Worm (Caenorhabditis elegans) whole organism, dauer: ENCODE results near the gene F10G2.10.
"Not testable (repeated sequence)": the region's sequence is repeated elsewhere in the genome, so short reads cannot be mapped to it uniquely, and the experiment has no call there.

Source experiments
- unc-62 ChIP-seq: sonication (generic microtip); optimal IDR thresholded peaks from 2 replicates; lab custom pipeline; 2017; ENCODE audit warnings: missing biosample characterization, missing genetic modification reagents, missing genetic modification characterization

The F10G2.10 gene

ce11 chrV:7321915-7322314 lies at the start of gene F10G2.10:
F10G2.10 (plus strand) TSS chrV:7322215.
- TF ChIP-seq unc-62 (GFP tag; lab: Kevin White, UChicago) = no peak

- no peak for TF ChIP-seq unc-62 (GFP tag; lab: Kevin White, UChicago)
These were observed 47.0 kb upstream of the F10G2.10 start, which contains the start of gene C13A2.10 for ce11 chrV:7274992-7275391. C13A2.10 (minus strand) TSS chrV:7275092.

- TF ChIP-seq unc-62 (GFP tag; lab: Kevin White, UChicago) = no peak
These were observed 46.5 kb upstream of the F10G2.10 start, which contains the start of gene C13A2.5 for ce11 chrV:7275491-7275890. C13A2.5 (plus strand) TSS chrV:7275791.

ce11 chrV:7279090-7279489 lies 42.9 kb upstream of the F10G2.10 start, which contains the start of gene C13A2.4:
C13A2.4 (plus strand) TSS chrV:7279390.
- TF ChIP-seq unc-62 (GFP tag; lab: Kevin White, UChicago) = no peak

ce11 chrV:7282037-7282436 lies 40.0 kb upstream of the F10G2.10 start, which contains the start of gene C13A2.3:
C13A2.3 (plus strand) TSS chrV:7282337.
- no peak for TF ChIP-seq unc-62 (GFP tag; lab: Kevin White, UChicago)

- TF ChIP-seq unc-62 (GFP tag; lab: Kevin White, UChicago) = no peak
These were observed 33.3 kb upstream of the F10G2.10 start, which contains the start of gene C13A2.1 for ce11 chrV:7288699-7289098. C13A2.1 (plus strand) TSS chrV:7288999.

- TF ChIP-seq unc-62 (GFP tag; lab: Kevin White, UChicago) = no peak
These were observed 26.7 kb upstream of the F10G2.10 start, which contains the start of gene F07G11.4 for ce11 chrV:7295270-7295669. F07G11.4 (minus strand) TSS chrV:7295370.

- no peak for TF ChIP-seq unc-62 (GFP tag; lab: Kevin White, UChicago)
These were observed 24.8 kb upstream of the F10G2.10 start, which contains the start of gene srj-32 for ce11 chrV:7297263-7297662. srj-32 (minus strand) TSS chrV:7297363.

ce11 chrV:7298463-7298862 lies 23.6 kb upstream of the F10G2.10 start, which contains the start of gene F07G11.3:
F07G11.3 (plus strand) TSS chrV:7298763.
- TF ChIP-seq unc-62 (GFP tag; lab: Kevin White, UChicago) = no peak

ce11 chrV:7304506-7304905 lies 17.5 kb upstream of the F10G2.10 start, which contains the start of gene F07G11.2:
F07G11.2 (plus strand) TSS chrV:7304806.
- TF ChIP-seq unc-62 (GFP tag; lab: Kevin White, UChicago) = not testable (repeated sequence)

ce11 chrV:7307089-7307488 lies 14.9 kb upstream of the F10G2.10 start, which contains the start of gene F07G11.1:
F07G11.1 (plus strand) TSS chrV:7307389.
- no peak for TF ChIP-seq unc-62 (GFP tag; lab: Kevin White, UChicago)

ce11 chrV:7313233-7313632 lies 8.8 kb upstream of the F10G2.10 start, which contains the start of gene srx-6:
srx-6 (minus strand) TSS chrV:7313333.
- no peak for TF ChIP-seq unc-62 (GFP tag; lab: Kevin White, UChicago)

ce11 chrV:7320909-7321308 lies 1.1 kb upstream of the F10G2.10 start, which contains the start of gene lmd-4:
lmd-4 (minus strand) TSS chrV:7321009.
- TF ChIP-seq unc-62 (GFP tag; lab: Kevin White, UChicago) = no peak

ce11 chrV:7325285-7325684 lies 3.3 kb downstream of the F10G2.10 start, which contains the start of gene srx-92:
srx-92 (minus strand) TSS chrV:7325385.
- no peak for TF ChIP-seq unc-62 (GFP tag; lab: Kevin White, UChicago)

- TF ChIP-seq unc-62 (GFP tag; lab: Kevin White, UChicago) = no peak
These were observed 4.9 kb downstream of the F10G2.10 start, which contains the start of gene F10G2.4 for ce11 chrV:7326928-7327327. F10G2.4 (plus strand) TSS chrV:7327228.

ce11 chrV:7328092-7328491 lies 6.1 kb downstream of the F10G2.10 start, which contains the start of gene clec-7:
clec-7 (plus strand) TSS chrV:7328392.
- TF ChIP-seq unc-62 (GFP tag; lab: Kevin White, UChicago) = no peak

- TF ChIP-seq unc-62 (GFP tag; lab: Kevin White, UChicago) = no peak
These were observed 8.9 kb downstream of the F10G2.10 start, which contains the start of gene F10G2.2 for ce11 chrV:7330868-7331267. F10G2.2 (plus strand) TSS chrV:7331168.
